Fruit fly (Drosophila melanogaster) whole organism, wandering third instar larva: ENCODE results near the gene CG7685.
A peak's percentile ranks its signal among the peaks of the same experiment; 100 is the strongest.

Experiments used
- Abd-B ChIP-seq: fragments of >200 bp; optimal IDR thresholded peaks from 2 replicates; lab custom pipeline; 2017; ENCODE audit warnings: missing biosample characterization, missing genetic modification characterization
- CG32264 ChIP-seq: fragments of 200-800 bp; sonication (Bioruptor generic); optimal IDR thresholded peaks from 2 replicates; lab custom pipeline; 2016; ENCODE audit warnings: missing biosample characterization, missing genetic modification characterization
- CG9705 ChIP-seq: fragments of 200-800 bp; sonication (Bioruptor generic); optimal IDR thresholded peaks from 2 replicates; lab custom pipeline; 2018; ENCODE audit warnings: missing biosample characterization, mild to moderate bottlenecking, missing genetic modification characterization
- CrebA ChIP-seq: fragments of 200-800 bp; sonication (Bioruptor generic); optimal IDR thresholded peaks from 2 replicates; lab custom pipeline; 2016; ENCODE audit warnings: missing biosample characterization, mild to moderate bottlenecking, missing genetic modification characterization, borderline replicate concordance
- Dfd ChIP-seq: fragments of >200 bp; optimal IDR thresholded peaks from 2 replicates; lab custom pipeline; 2017; ENCODE audit warnings: missing biosample characterization, missing genetic modification characterization
- Dif ChIP-seq: fragments of 200-275, 200-300 bp; sonication (Bioruptor generic); optimal IDR thresholded peaks from 2 replicates; lab custom pipeline; 2018; ENCODE audit warnings: missing biosample characterization, missing genetic modification characterization; ENCODE audit not compliant: partially characterized antibody
- GATAd ChIP-seq: sonication (Bioruptor generic); optimal IDR thresholded peaks from 2 replicates; lab custom pipeline; 2016; ENCODE audit warnings: missing biosample characterization, missing genetic modification characterization
- HLH106 ChIP-seq: fragments of 200-800 bp; optimal IDR thresholded peaks from 3 replicates; lab custom pipeline; 2019; ENCODE audit warnings: missing biosample characterization, mild to moderate bottlenecking, missing genetic modification characterization, moderate library complexity
- Hnf4 ChIP-seq: fragments of 200-800 bp; sonication (Bioruptor generic); optimal IDR thresholded peaks from 2 replicates; lab custom pipeline; 2016; ENCODE audit warnings: missing biosample characterization, mild to moderate bottlenecking, missing genetic modification characterization
- Hr78 ChIP-seq: fragments of >200 bp; optimal IDR thresholded peaks from 2 replicates; lab custom pipeline; 2017; ENCODE audit warnings: missing biosample characterization, missing genetic modification characterization
- Hr83 ChIP-seq: fragments of 200-300 bp; sonication (Bioruptor generic); optimal IDR thresholded peaks from 2 replicates; lab custom pipeline; 2016; ENCODE audit warnings: missing biosample characterization, mild to moderate bottlenecking, missing genetic modification characterization, moderate library complexity; ENCODE audit not compliant: poor library complexity, severe bottlenecking
- Jra ChIP-seq: sonication (Bioruptor generic); optimal IDR thresholded peaks from 2 replicates; lab custom pipeline; 2016; ENCODE audit warnings: missing biosample characterization, missing genetic modification characterization
- Mio ChIP-seq: sonication (Bioruptor generic); optimal IDR thresholded peaks from 2 replicates; lab custom pipeline; 2016; ENCODE audit warnings: missing biosample characterization, missing genetic modification characterization
- Myc ChIP-seq: fragments of >200 bp; optimal IDR thresholded peaks from 2 replicates; lab custom pipeline; 2017
- N ChIP-seq: fragments of >200 bp; optimal IDR thresholded peaks from 2 replicates; lab custom pipeline; 2018; ENCODE audit warnings: missing biosample characterization, missing external identifiers, missing genetic modification characterization
- OdsH ChIP-seq: fragments of 200-800 bp; sonication (Bioruptor generic); optimal IDR thresholded peaks from 2 replicates; lab custom pipeline; 2016; ENCODE audit warnings: missing biosample characterization, mild to moderate bottlenecking, missing genetic modification characterization
- Rel ChIP-seq, 2 experiments: fragments of 200-800 bp; sonication (Bioruptor generic) in 1 of 2; optimal IDR thresholded peaks; 2 replicates in 1 of 2; 3 replicates in 1 of 2; lab custom pipeline; 2016 to 2019; ENCODE audit warnings: mild to moderate bottlenecking in 2 of 2, missing biosample characterization in 2 of 2, missing genetic modification characterization in 2 of 2, moderate library complexity in 1 of 2
- Sp1 ChIP-seq: fragments of 200-800 bp; sonication (Bioruptor generic); optimal IDR thresholded peaks from 3 replicates; lab custom pipeline; 2019; ENCODE audit warnings: missing biosample characterization, mild to moderate bottlenecking, missing genetic modification characterization, moderate library complexity
- Vsx2 ChIP-seq: fragments of 200-300, 225-300 bp; sonication (Bioruptor generic); optimal IDR thresholded peaks from 2 replicates; lab custom pipeline; 2018; ENCODE audit warnings: missing biosample characterization, missing genetic modification characterization; ENCODE audit not compliant: partially characterized antibody
- br ChIP-seq: fragments of 200-800 bp; sonication (Bioruptor generic); optimal IDR thresholded peaks from 2 replicates; lab custom pipeline; 2016; ENCODE audit warnings: missing biosample characterization, missing genetic modification characterization
- brk ChIP-seq: fragments of 200-800 bp; sonication (Bioruptor generic); optimal IDR thresholded peaks from 2 replicates; lab custom pipeline; 2016; ENCODE audit warnings: missing biosample characterization, mild to moderate bottlenecking, missing genetic modification characterization
- dl ChIP-seq, 2 experiments: fragments of 175-275, 200-275 bp in 1 of 2; fragments of 200-275 bp in 1 of 2; sonication (Bioruptor generic); optimal IDR thresholded peaks; lab custom pipeline; 2018; ENCODE audit warnings: mild to moderate bottlenecking in 2 of 2, missing biosample characterization in 2 of 2, missing genetic modification characterization in 2 of 2, moderate library complexity in 2 of 2; ENCODE audit not compliant: partially characterized antibody in 2 of 2, insufficient read depth in 1 of 2
- dmrt93B ChIP-seq: fragments of 200-800 bp; sonication (Bioruptor generic); optimal IDR thresholded peaks from 2 replicates; lab custom pipeline; 2018; ENCODE audit warnings: missing biosample characterization, mild to moderate bottlenecking, missing genetic modification characterization
- dsf ChIP-seq: sonication (Bioruptor generic); optimal IDR thresholded peaks from 2 replicates; lab custom pipeline; 2016; ENCODE audit warnings: missing biosample characterization, missing genetic modification characterization, borderline replicate concordance
- ey ChIP-seq: fragments of 200-800 bp; sonication (Bioruptor generic); optimal IDR thresholded peaks from 2 replicates; lab custom pipeline; 2016; ENCODE audit warnings: missing biosample characterization, missing genetic modification characterization
- foxo ChIP-seq, 2 experiments: fragments of 200-800 bp; sonication (Bioruptor generic); optimal IDR thresholded peaks; 2 replicates in 1 of 2; 3 replicates in 1 of 2; lab custom pipeline; 2016 to 2017; ENCODE audit warnings: missing biosample characterization in 2 of 2, missing genetic modification characterization in 2 of 2
- fru ChIP-seq: fragments of 200-800 bp; sonication (Bioruptor generic); optimal IDR thresholded peaks from 3 replicates; lab custom pipeline; 2016; ENCODE audit warnings: missing biosample characterization, mild to moderate bottlenecking, missing genetic modification characterization
- h ChIP-seq: fragments of 200-800 bp; sonication (Bioruptor generic); optimal IDR thresholded peaks from 3 replicates; lab custom pipeline; 2016; ENCODE audit warnings: missing biosample characterization, mild to moderate bottlenecking, missing genetic modification characterization
- jim ChIP-seq: fragments of 175-275, 200-325 bp; sonication (Bioruptor generic); optimal IDR thresholded peaks from 2 replicates; lab custom pipeline; 2016; ENCODE audit warnings: missing biosample characterization, mild to moderate bottlenecking, missing genetic modification characterization
- lola ChIP-seq: fragments of >200 bp; optimal IDR thresholded peaks from 2 replicates; lab custom pipeline; 2017; ENCODE audit warnings: missing biosample characterization, missing genetic modification characterization
- pan ChIP-seq: fragments of >200 bp; optimal IDR thresholded peaks from 2 replicates; lab custom pipeline; 2017
- psq ChIP-seq: fragments of 200-800 bp; sonication (Bioruptor generic); optimal IDR thresholded peaks from 3 replicates; lab custom pipeline; 2017; ENCODE audit warnings: missing biosample characterization, mild to moderate bottlenecking, missing genetic modification characterization, moderate library complexity
- rgr ChIP-seq: fragments of 200-800 bp; sonication (Bioruptor generic); optimal IDR thresholded peaks from 3 replicates; lab custom pipeline; 2016; ENCODE audit warnings: missing biosample characterization, mild to moderate bottlenecking, missing genetic modification characterization
- sage ChIP-seq: fragments of 200-800 bp; sonication (Bioruptor generic); optimal IDR thresholded peaks from 2 replicates; lab custom pipeline; 2016; ENCODE audit warnings: missing biosample characterization, mild to moderate bottlenecking, missing genetic modification characterization
- sv ChIP-seq: fragments of 200-800 bp; sonication (Bioruptor generic); optimal IDR thresholded peaks from 3 replicates; lab custom pipeline; 2016; ENCODE audit warnings: missing biosample characterization, missing genetic modification characterization
- tai ChIP-seq: sonication (Bioruptor generic); optimal IDR thresholded peaks from 2 replicates; lab custom pipeline; 2016; ENCODE audit warnings: missing biosample characterization, missing genetic modification characterization
- usp ChIP-seq: fragments of >200 bp; optimal IDR thresholded peaks from 2 replicates; lab custom pipeline; 2017; ENCODE audit warnings: missing biosample characterization, missing genetic modification characterization
- woc ChIP-seq: sonication (Bioruptor generic); optimal IDR thresholded peaks from 2 replicates; lab custom pipeline; 2016; ENCODE audit warnings: missing biosample characterization, mild to moderate bottlenecking, missing genetic modification characterization

Gene CG7685

DNA sequence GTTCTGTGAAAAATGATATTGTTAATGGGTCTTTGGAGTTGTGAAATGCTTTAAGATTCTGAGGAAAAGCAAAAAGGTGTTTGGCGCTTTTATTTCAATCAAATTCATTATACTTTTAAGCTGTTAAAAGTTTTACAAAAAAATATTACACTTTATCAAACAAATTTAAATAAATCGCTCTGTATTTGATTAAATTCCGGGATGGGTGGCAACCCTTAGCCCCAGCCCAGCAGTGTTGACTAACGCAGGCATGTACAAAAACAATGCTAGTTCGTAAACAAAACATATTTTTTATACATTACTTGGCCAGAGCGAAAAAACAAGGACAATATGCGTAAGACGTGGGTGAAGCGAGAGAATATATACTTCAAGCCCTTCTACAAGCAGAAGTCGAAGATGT lies at the start of gene CG7685:
TSS of gene CG7685 (plus strand) at position 228 of the 400 bp plus-strand sequence.
- no peak for TF ChIP-seq tai
- TF ChIP-seq fru: peak; percentile 68
- TF ChIP-seq HLH106 (tag; lab: Kevin White, UChicago): peak; percentile 69
- no peak for TF ChIP-seq Rel (GFP tag; optimal IDR thresholded peaks at IDR 0.05; lab: Kevin White, UChicago)
- peak; percentile 54 for TF ChIP-seq Rel (tag; optimal IDR thresholded peaks at IDR 0.05; lab: Kevin White, UChicago)
- TF ChIP-seq Dfd: no peak
- no peak for TF ChIP-seq Hr78
- TF ChIP-seq sv: peak; percentile 43
- peak; percentile 81 for TF ChIP-seq rgr (GFP tag; lab: Kevin White, UChicago)
- no peak for TF ChIP-seq CrebA (GFP tag; lab: Kevin White, UChicago)
- no peak for TF ChIP-seq dmrt93B
- TF ChIP-seq Myc (lab: Kevin White, UChicago): no peak
- peak; percentile 72 for TF ChIP-seq woc (GFP tag; lab: Kevin White, UChicago)
- peak; percentile 71 for TF ChIP-seq CG9705 (GFP tag; lab: Kevin White, UChicago)
- TF ChIP-seq OdsH (GFP tag; lab: Kevin White, UChicago): peak; percentile 62
- peak; percentile 86 for TF ChIP-seq Hr83 (GFP tag; lab: Kevin White, UChicago)
- peak in 1 of 2 experiments; percentile 80 for TF ChIP-seq foxo (GFP tag; optimal IDR thresholded peaks at IDR 0.05; lab: Kevin White, UChicago)
- TF ChIP-seq Dif (GFP tag; lab: Kevin White, UChicago): no peak
- TF ChIP-seq CG32264 (GFP tag; lab: Kevin White, UChicago): peak; percentile 47
- peak; percentile 18 for TF ChIP-seq dsf (GFP tag; lab: Kevin White, UChicago)
- TF ChIP-seq N (GFP tag; lab: Kevin White, UChicago): no peak
- peak; percentile 15 for TF ChIP-seq Mio (GFP tag; lab: Kevin White, UChicago)
- peak; percentile 80 for TF ChIP-seq br (GFP tag; lab: Kevin White, UChicago)
- TF ChIP-seq brk: no peak
- peak; percentile 82 for TF ChIP-seq Jra
- peak; percentile 76 for TF ChIP-seq h
- TF ChIP-seq usp: no peak
- TF ChIP-seq Sp1 (GFP tag; lab: Kevin White, UChicago): peak; percentile 74
- TF ChIP-seq sage (GFP tag; lab: Kevin White, UChicago): no peak
- peak; percentile 92 for TF ChIP-seq Hnf4 (GFP tag; lab: Kevin White, UChicago)
- TF ChIP-seq ey (GFP tag; lab: Kevin White, UChicago): peak; percentile 68
- TF ChIP-seq dl (GFP tag; optimal IDR thresholded peaks at IDR 0.05; lab: Kevin White, UChicago; ENCODE audit: insufficient read depth in 1 of 2, partially characterized antibody in 2 of 2): no peak
- TF ChIP-seq pan (lab: Kevin White, UChicago): no peak
- TF ChIP-seq psq (GFP tag; lab: Kevin White, UChicago): peak; percentile 22
- no peak for TF ChIP-seq Vsx2 (GFP tag; lab: Kevin White, UChicago)
- TF ChIP-seq GATAd (GFP tag; lab: Kevin White, UChicago): no peak
- no peak for TF ChIP-seq lola
- no peak for TF ChIP-seq jim (GFP tag; lab: Kevin White, UChicago)
- TF ChIP-seq Abd-B: no peak

dm6 chr3R:18355781-18356180 lies 49.0 kb upstream of the CG7685 start:
- TF ChIP-seq Dfd (no peak), Jra (no peak), h (no peak), dsf (GFP tag; lab: Kevin White, UChicago) (no peak), CG32264 (GFP tag; lab: Kevin White, UChicago) (no peak), Myc (lab: Kevin White, UChicago) (no peak), lola (no peak)

DNA sequence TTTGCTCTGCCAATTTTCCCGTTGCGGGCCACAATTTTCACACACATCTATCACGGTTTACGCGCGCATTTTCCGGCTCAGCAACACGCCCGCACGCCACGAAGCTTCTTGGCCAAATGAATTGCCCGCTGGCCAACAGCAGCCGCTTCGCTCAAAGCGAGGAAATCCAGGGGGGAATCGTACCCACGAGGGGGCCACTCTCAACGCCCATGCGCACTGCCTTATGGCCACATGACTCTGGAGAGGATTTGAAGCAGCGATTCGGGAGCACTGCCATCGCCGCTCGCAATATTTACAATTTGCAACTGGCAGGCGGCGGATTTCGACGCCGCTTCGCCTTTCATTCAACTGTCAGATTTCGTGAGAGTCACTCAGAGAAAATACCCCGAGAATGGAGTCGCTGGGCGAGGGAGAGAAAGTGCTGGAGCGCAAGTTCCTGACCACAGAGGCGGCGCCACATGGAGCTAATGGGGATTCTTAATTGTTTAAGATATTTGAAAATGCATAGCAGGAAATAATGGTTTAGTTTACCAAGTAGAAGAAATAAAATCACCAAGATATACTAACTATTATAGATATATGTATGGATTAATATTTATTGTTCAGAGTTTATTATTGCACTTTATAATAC lies 44.0 kb upstream of the CG7685 start, which contains the start of gene CG15803:
TSS of gene CG15803 (minus strand) at position 99 of the 631 bp plus-strand sequence.
- TF ChIP-seq Vsx2 (GFP tag; lab: Kevin White, UChicago): peak; percentile 37
- no peak for TF ChIP-seq tai
- TF ChIP-seq foxo (GFP tag; optimal IDR thresholded peaks at IDR 0.05; lab: Kevin White, UChicago): no peak
- TF ChIP-seq Dfd: no peak
